Fruit fly (Drosophila melanogaster) whole organism, embryonic: ENCODE measurements around the gene CG13898.

Experiments used
- B-H2 ChIP-seq: fragments of 200-800 bp; sonication (Bioruptor generic); optimal IDR thresholded peaks from 2 replicates; lab custom pipeline; 2018; ENCODE audit warnings: missing biosample characterization, mild to moderate bottlenecking, missing genetic modification characterization
- CG10209 ChIP-seq: fragments of 200-800 bp; sonication (Bioruptor generic); optimal IDR thresholded peaks from 3 replicates; lab custom pipeline; 2017; ENCODE audit warnings: missing biosample characterization, mild to moderate bottlenecking, missing genetic modification characterization, missing genetic modification reagents
- CG1024 ChIP-seq: fragments of 200-800 bp; sonication (Bioruptor generic); IDR thresholded peaks from 2 replicates; pipeline ENCODE4 v1.3.6; 2022; ENCODE audit warnings: missing biosample characterization, missing genetic modification characterization
- CG10543 ChIP-seq: fragments of 200-800 bp; sonication (Bioruptor generic); optimal IDR thresholded peaks from 3 replicates; lab custom pipeline; 2017; ENCODE audit warnings: missing biosample characterization, mild to moderate bottlenecking, missing genetic modification characterization, moderate library complexity
- CG12155 ChIP-seq: fragments of 200-800 bp; sonication (Bioruptor generic); optimal IDR thresholded peaks from 3 replicates; lab custom pipeline; 2016; ENCODE audit warnings: missing biosample characterization, missing genetic modification characterization
- CG14014 ChIP-seq: fragments of 200-800 bp; sonication (Bioruptor generic); IDR thresholded peaks from 2 replicates; pipeline ENCODE4 v1.3.6; 2022; ENCODE audit warnings: missing biosample characterization, missing genetic modification characterization
- CG14710 ChIP-seq: fragments of 200-800 bp; sonication (Bioruptor generic); optimal IDR thresholded peaks from 3 replicates; lab custom pipeline; 2019; ENCODE audit warnings: missing biosample characterization, mild to moderate bottlenecking, missing genetic modification characterization, moderate library complexity
- CG14965 ChIP-seq: fragments of 200-800 bp; sonication (Bioruptor generic); optimal IDR thresholded peaks from 2 replicates; lab custom pipeline; 2016; ENCODE audit warnings: missing biosample characterization, missing genetic modification characterization, borderline replicate concordance
- CG1529 ChIP-seq: fragments of 200-800 bp; sonication (Bioruptor generic); optimal IDR thresholded peaks from 3 replicates; lab custom pipeline; 2018; ENCODE audit warnings: missing biosample characterization, missing genetic modification characterization
- CG1647 ChIP-seq: fragments of 200-800 bp; sonication (Bioruptor generic); optimal IDR thresholded peaks from 3 replicates; lab custom pipeline; 2016; ENCODE audit warnings: missing biosample characterization, missing genetic modification characterization
- CG16815 ChIP-seq: fragments of 200-800 bp; sonication (Bioruptor generic); optimal IDR thresholded peaks from 3 replicates; lab custom pipeline; 2017; ENCODE audit warnings: missing biosample characterization, mild to moderate bottlenecking, missing genetic modification characterization
- CG18262 ChIP-seq: fragments of 200-800 bp; optimal IDR thresholded peaks from 3 replicates; lab custom pipeline; 2019; ENCODE audit warnings: missing biosample characterization, mild to moderate bottlenecking, missing genetic modification characterization, moderate library complexity
- CG2120 ChIP-seq: fragments of 200-800 bp; sonication (Bioruptor generic); optimal IDR thresholded peaks from 3 replicates; lab custom pipeline; 2016; ENCODE audit warnings: missing biosample characterization, missing genetic modification characterization
- CG31224 ChIP-seq: fragments of 200-800 bp; sonication (Bioruptor generic); IDR thresholded peaks from 2 replicates; pipeline ENCODE4 v1.3.6; 2022; ENCODE audit warnings: missing biosample characterization, missing genetic modification characterization
- CG34376 ChIP-seq: fragments of 200-800 bp; sonication (Bioruptor generic); optimal IDR thresholded peaks from 2 replicates; lab custom pipeline; 2018; ENCODE audit warnings: missing biosample characterization, mild to moderate bottlenecking, missing genetic modification characterization
- CG43689 ChIP-seq: fragments of 200-800 bp; sonication (Bioruptor generic); IDR thresholded peaks from 2 replicates; pipeline ENCODE4 v1.3.6; 2022; ENCODE audit warnings: missing biosample characterization, missing genetic modification characterization
- CG4404 ChIP-seq: fragments of 200-800 bp; sonication (Bioruptor generic); IDR thresholded peaks from 2 replicates; pipeline ENCODE4 v1.3.6; 2022; ENCODE audit warnings: missing biosample characterization, missing genetic modification characterization
- CG4707 ChIP-seq: fragments of 200-800 bp; sonication (Bioruptor generic); optimal IDR thresholded peaks from 2 replicates; lab custom pipeline; 2018; ENCODE audit warnings: missing biosample characterization, mild to moderate bottlenecking, missing genetic modification characterization, moderate library complexity
- CG8359 ChIP-seq: fragments of 200-800 bp; sonication (Bioruptor generic); optimal IDR thresholded peaks from 2 replicates; lab custom pipeline; 2017; ENCODE audit warnings: missing biosample characterization, mild to moderate bottlenecking, missing genetic modification characterization, borderline replicate concordance
- CG8388 ChIP-seq: fragments of 200-800 bp; sonication (Bioruptor generic); optimal IDR thresholded peaks from 2 replicates; lab custom pipeline; 2019; ENCODE audit warnings: missing biosample characterization, mild to moderate bottlenecking, missing genetic modification characterization, moderate library complexity
- Dip2 ChIP-seq: fragments of 200-800 bp; sonication (Bioruptor generic); IDR thresholded peaks from 2 replicates; pipeline ENCODE4 v1.3.6; 2022; ENCODE audit warnings: missing biosample characterization, missing genetic modification characterization
- Doc3 ChIP-seq: fragments of 200-800 bp; sonication (Bioruptor generic); IDR thresholded peaks from 3 replicates; pipeline ENCODE4 v1.3.6; 2022; ENCODE audit warnings: missing biosample characterization, missing genetic modification characterization; ENCODE audit not compliant: partially characterized antibody
- Dp ChIP-seq: fragments of 200-800 bp; sonication (Bioruptor generic); optimal IDR thresholded peaks from 2 replicates; lab custom pipeline; 2018; ENCODE audit warnings: missing biosample characterization, mild to moderate bottlenecking, missing genetic modification characterization, moderate library complexity
- Dref ChIP-seq: fragments of 200-800 bp; sonication (Bioruptor generic); IDR thresholded peaks from 2 replicates; pipeline ENCODE4 v1.3.6; 2022; ENCODE audit warnings: missing biosample characterization, missing genetic modification characterization
- Ets65A ChIP-seq: fragments of 200-800 bp; sonication (Bioruptor generic); peaks from one replicate; lab custom pipeline; 2016; ENCODE audit warnings: missing biosample characterization, missing genetic modification characterization
- HHEX ChIP-seq: fragments of 200-800 bp; sonication (Bioruptor generic); optimal IDR thresholded peaks from 3 replicates; lab custom pipeline; 2017; ENCODE audit warnings: missing biosample characterization, mild to moderate bottlenecking, missing genetic modification characterization, missing genetic modification reagents
- HLHmδ ChIP-seq: fragments of 200-800 bp; sonication (Bioruptor generic); optimal IDR thresholded peaks from 2 replicates; lab custom pipeline; 2018; ENCODE audit warnings: missing biosample characterization, mild to moderate bottlenecking, missing genetic modification characterization, moderate library complexity
- Hmr ChIP-seq: fragments of 200-800 bp; sonication (Bioruptor generic); optimal IDR thresholded peaks from 3 replicates; lab custom pipeline; 2017; ENCODE audit warnings: mild to moderate bottlenecking, missing biosample characterization, missing genetic modification reagents, missing genetic modification characterization
- Med ChIP-seq: fragments of 200-800 bp; sonication (Bioruptor generic); peaks from one replicate; lab custom pipeline; 2016; ENCODE audit warnings: missing biosample characterization, missing genetic modification characterization, mild to moderate bottlenecking, inconsistent platforms, moderate library complexity
- NK7.1 ChIP-seq: fragments of 200-800 bp; sonication (Bioruptor generic); optimal IDR thresholded peaks from 3 replicates; lab custom pipeline; 2016; ENCODE audit warnings: missing biosample characterization, missing genetic modification characterization
- Stat92E ChIP-seq, 3 experiments: fragments of >200 bp in 2 of 3; fragments of 200-800 bp in 1 of 3; sonication (Bioruptor generic) in 1 of 3; optimal IDR thresholded peaks; 2 replicates each; lab custom pipeline; 2017 to 2019; ENCODE audit warnings: missing biosample characterization in 3 of 3, missing genetic modification characterization in 3 of 3, mild to moderate bottlenecking in 1 of 3, moderate library complexity in 1 of 3
- Xrp1 ChIP-seq: fragments of 200-800 bp; sonication (Bioruptor generic); IDR thresholded peaks from 2 replicates; pipeline ENCODE4 v1.3.6; 2022; ENCODE audit warnings: missing biosample characterization, missing genetic modification characterization
- amos ChIP-seq: fragments of 200-800 bp; sonication (Bioruptor generic); IDR thresholded peaks from 2 replicates; pipeline ENCODE4 v1.3.6; 2022; ENCODE audit warnings: missing biosample characterization, missing genetic modification characterization; ENCODE audit not compliant: partially characterized antibody
- bcd ChIP-seq: fragments of 200-800 bp; sonication (Bioruptor generic); optimal IDR thresholded peaks from 2 replicates; lab custom pipeline; 2017; ENCODE audit warnings: missing biosample characterization, mild to moderate bottlenecking, missing genetic modification characterization
- cg ChIP-seq: fragments of 200-800 bp; sonication (Bioruptor generic); optimal IDR thresholded peaks from 3 replicates; lab custom pipeline; 2019; ENCODE audit warnings: missing biosample characterization, mild to moderate bottlenecking, missing genetic modification characterization, moderate library complexity
- chif ChIP-seq, 2 experiments: fragments of 200-800 bp; sonication (Bioruptor generic); optimal IDR thresholded peaks; 3 replicates each; lab custom pipeline; 2016; ENCODE audit warnings: missing biosample characterization in 2 of 2, missing genetic modification characterization in 2 of 2
- croc ChIP-seq: fragments of 200-800 bp; sonication (Bioruptor generic); conservative IDR thresholded peaks from 3 replicates; pipeline ENCODE4 v1.3.6; 2022; ENCODE audit warnings: missing biosample characterization, missing genetic modification characterization
- crp ChIP-seq, 2 experiments: fragments of 200-800 bp; sonication (Bioruptor generic); optimal IDR thresholded peaks; 2 replicates in 1 of 2; 3 replicates in 1 of 2; lab custom pipeline; 2017; ENCODE audit warnings: missing biosample characterization in 2 of 2, missing genetic modification characterization in 2 of 2, mild to moderate bottlenecking in 1 of 2, moderate library complexity in 1 of 2
- lab ChIP-seq: fragments of 200-800 bp; sonication (Bioruptor generic); optimal IDR thresholded peaks from 3 replicates; lab custom pipeline; 2017; ENCODE audit warnings: missing biosample characterization, missing genetic modification characterization, mild to moderate bottlenecking, moderate library complexity, missing genetic modification reagents
- luna ChIP-seq: fragments of 200-800 bp; sonication (Bioruptor generic); optimal IDR thresholded peaks from 2 replicates; lab custom pipeline; 2016; ENCODE audit warnings: missing biosample characterization, missing genetic modification characterization
- pan ChIP-seq, 4 experiments: fragments of >200 bp in 3 of 4; fragments of 200-800 bp in 1 of 4; sonication (Bioruptor generic) in 1 of 4; optimal IDR thresholded peaks in 3 of 4; IDR thresholded peaks in 1 of 4; 2 replicates each; pipeline versions ENCODE4 v1.3.6 to Lab custom; 2017 to 2022; ENCODE audit warnings: missing biosample characterization in 2 of 4, missing genetic modification characterization in 2 of 4, mixed read lengths in 1 of 4
- run ChIP-seq: fragments of 200-800 bp; sonication (Bioruptor generic); optimal IDR thresholded peaks from 3 replicates; lab custom pipeline; 2018; ENCODE audit warnings: missing biosample characterization, mild to moderate bottlenecking, missing genetic modification characterization
- sens ChIP-seq: fragments of 200-800 bp; sonication (Bioruptor generic); peaks from one replicate; lab custom pipeline; 2016; ENCODE audit warnings: missing biosample characterization, missing genetic modification characterization
- slou ChIP-seq: fragments of 200-800 bp; sonication (Bioruptor generic); optimal IDR thresholded peaks from 3 replicates; lab custom pipeline; 2016; ENCODE audit warnings: missing biosample characterization, missing genetic modification characterization
- tio ChIP-seq: fragments of 200-800 bp; sonication (Bioruptor generic); optimal IDR thresholded peaks from 2 replicates; lab custom pipeline; 2017; ENCODE audit warnings: missing biosample characterization, missing genetic modification characterization, inconsistent platforms
- trem ChIP-seq: fragments of 200-800 bp; optimal IDR thresholded peaks from 3 replicates; lab custom pipeline; 2019; ENCODE audit warnings: missing biosample characterization, mild to moderate bottlenecking, missing genetic modification characterization, moderate library complexity
- zfh1 ChIP-seq: fragments of 200-800 bp; sonication (Bioruptor generic); IDR thresholded peaks from 3 replicates; pipeline ENCODE4 v1.3.6; 2022; ENCODE audit warnings: missing biosample characterization, missing genetic modification characterization
- zfh2 ChIP-seq: fragments of 200-800 bp; sonication (Bioruptor generic); optimal IDR thresholded peaks from 2 replicates; lab custom pipeline; 2016; ENCODE audit warnings: missing biosample characterization, missing genetic modification characterization

The CG13898 gene

DNA sequence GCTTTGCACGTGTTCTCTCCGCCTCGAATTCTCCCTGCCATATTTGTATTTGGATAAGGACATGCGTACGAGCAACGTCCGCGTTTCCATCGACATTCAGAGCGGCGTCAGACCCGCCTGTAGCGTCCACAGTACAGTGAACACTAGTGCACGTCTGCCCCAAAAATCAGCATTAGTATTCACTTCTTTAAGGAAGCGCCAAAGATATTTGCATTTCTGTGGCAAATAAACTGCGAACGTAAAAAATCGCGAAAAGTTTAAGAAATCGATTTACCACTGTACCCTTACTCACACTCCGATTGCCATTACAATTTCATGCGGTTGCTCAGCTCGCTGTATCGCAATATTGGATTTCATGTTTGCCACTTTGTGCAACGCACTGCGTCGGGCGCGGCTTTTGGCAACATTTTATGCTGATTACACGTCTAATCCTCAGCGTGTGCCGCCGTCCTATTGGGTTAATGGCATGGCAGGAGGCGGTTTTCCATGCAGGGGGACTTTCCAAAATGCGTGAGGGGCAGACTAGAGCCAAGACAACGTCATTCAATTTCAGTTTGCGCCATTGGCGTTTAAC is 1.1 kb downstream of the CG13898 start (continued):
- peak; percentile 99 for TF ChIP-seq Ets65A (GFP tag; lab: Kevin White, UChicago)
- no peak for TF ChIP-seq Doc3 (GFP tag; lab: Robert Waterston, UW)
- peak; percentile 81 for TF ChIP-seq croc
- peak; percentile 70 for TF ChIP-seq run (tag; lab: Kevin White, UChicago)
- peak; percentile 30; the same call in 1 of the 2 replicates for TF ChIP-seq Dref (GFP tag; lab: Robert Waterston, UW)
- peak; percentile 80 for TF ChIP-seq CG31224 (GFP tag; lab: Robert Waterston, UW)
- TF ChIP-seq crp (GFP tag; optimal IDR thresholded peaks at IDR 0.05; lab: Kevin White, UChicago) = peak in 1 of 2 experiments; percentile 33
- peak; percentile 90 for TF ChIP-seq CG2120
- peak; percentile 98 for TF ChIP-seq Med (GFP tag; lab: Kevin White, UChicago)
- peak; percentile 83 to 94 for TF ChIP-seq chif (GFP tag; optimal IDR thresholded peaks at IDR 0.05; lab: Kevin White, UChicago)
- TF ChIP-seq CG4404 = peak; percentile 83
- TF ChIP-seq HLHmδ (GFP tag; lab: Kevin White, UChicago) = no peak
- peak; percentile 77 for TF ChIP-seq CG4707
- TF ChIP-seq amos (GFP tag; lab: Robert Waterston, UW) = no peak
- TF ChIP-seq CG10209 (GFP tag; lab: Kevin White, UChicago) = peak; percentile 89
- peak; percentile 94 for TF ChIP-seq lab (GFP tag; lab: Kevin White, UChicago)
- TF ChIP-seq CG34376 = peak; percentile 80
- TF ChIP-seq CG14710 (tag; lab: Kevin White, UChicago) = peak; percentile 55
- peak; percentile 96 for TF ChIP-seq zfh1 (GFP tag; lab: Robert Waterston, UW)
- peak; percentile 89 for TF ChIP-seq CG1647 (GFP tag; lab: Kevin White, UChicago)
- peak; percentile 54 for TF ChIP-seq slou (GFP tag; lab: Kevin White, UChicago)
- TF ChIP-seq HHEX = peak; percentile 85
- peak; percentile 54 for TF ChIP-seq CG8359 (GFP tag; lab: Kevin White, UChicago)
- peak; percentile 92 for TF ChIP-seq CG14014 (GFP tag; lab: Robert Waterston, UW)
- TF ChIP-seq CG10543 (GFP tag; lab: Kevin White, UChicago) = peak; percentile 84
- no peak for TF ChIP-seq Dp
- TF ChIP-seq CG8388 (GFP tag; lab: Kevin White, UChicago) = peak; percentile 87
- peak; percentile 30 for TF ChIP-seq trem
- TF ChIP-seq B-H2 (GFP tag; lab: Kevin White, UChicago) = peak; percentile 77
- no peak for TF ChIP-seq pan (optimal IDR thresholded peaks at IDR 0.05; lab: Kevin White, UChicago)
- TF ChIP-seq pan (GFP tag; optimal IDR thresholded peaks at IDR 0.05 in 1 of 2, IDR thresholded peaks at IDR 0.05 in 1 of 2) = peak in 1 of 2 experiments; percentile 92
- peak; percentile 69 for TF ChIP-seq CG43689
- TF ChIP-seq Hmr (GFP tag; lab: Kevin White, UChicago) = peak; percentile 92
- peak; percentile 77 for TF ChIP-seq CG1529 (GFP tag; lab: Kevin White, UChicago)
- TF ChIP-seq CG14965 (GFP tag; lab: Kevin White, UChicago) = no peak
- TF ChIP-seq cg (GFP tag; lab: Kevin White, UChicago) = no peak
- TF ChIP-seq bcd = peak; percentile 85
- TF ChIP-seq Xrp1 (GFP tag; lab: Robert Waterston, UW) = peak; percentile 94
- TF ChIP-seq CG18262 = peak; percentile 80
- TF ChIP-seq zfh2 (GFP tag; lab: Kevin White, UChicago) = peak; percentile 67
- TF ChIP-seq CG16815 (GFP tag; lab: Kevin White, UChicago) = peak; percentile 84
- peak; percentile 99 for TF ChIP-seq sens (GFP tag; lab: Kevin White, UChicago)
- TF ChIP-seq Stat92E (GFP tag; optimal IDR thresholded peaks at IDR 0.05; lab: Kevin White, UChicago) = no peak
- TF ChIP-seq CG1024 (GFP tag; lab: Robert Waterston, UW) = peak; percentile 88
- TF ChIP-seq NK7.1 (GFP tag; lab: Kevin White, UChicago) = peak; percentile 67
- peak; percentile 75 for TF ChIP-seq tio (GFP tag; lab: Kevin White, UChicago)
- peak; percentile 33; the same call in 1 of the 2 replicates for TF ChIP-seq Dip2 (GFP tag; lab: Robert Waterston, UW)
- peak; percentile 67 for TF ChIP-seq luna (GFP tag; lab: Kevin White, UChicago)
- TF ChIP-seq CG12155 (GFP tag; lab: Kevin White, UChicago) = peak; percentile 76
